Fruit fly (Drosophila melanogaster): ENCODE data around the gene Sarm.

DNA sequence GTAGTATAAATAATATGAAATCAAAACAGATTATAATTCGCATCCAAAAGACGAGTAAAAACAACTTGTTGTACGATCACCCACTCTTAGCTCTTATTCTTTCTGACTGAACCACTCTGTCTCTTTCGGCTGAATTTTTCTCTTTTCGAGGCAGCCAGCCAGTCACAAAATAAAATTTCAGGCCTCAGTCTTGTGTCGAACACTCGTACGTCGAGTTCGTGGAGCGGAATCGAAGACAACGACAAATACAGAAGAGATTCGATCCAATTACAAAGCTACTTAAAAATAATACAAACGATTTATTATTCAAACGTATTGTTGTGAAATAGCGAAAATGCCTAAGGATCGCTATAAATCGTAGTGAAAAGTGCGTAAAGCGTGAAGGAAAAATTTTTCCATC, 13.5 kb downstream of the Sarm start:
- TF ChIP-seq EcR (GFP tag; optimal IDR thresholded peaks at IDR 0.05) (no peak), psq (optimal IDR thresholded peaks at IDR 0.05) (no peak)

All from whole organism.